Worm (Caenorhabditis elegans) whole organism, midembryonic: ENCODE results near the gene col-171.

Source experiments
- T22C8.4 ChIP-seq: fragments of 200-800 bp; sonication (Bioruptor generic); IDR thresholded peaks from 2 replicates; pipeline ENCODE4 v1.3.6; 2022; ENCODE audit warnings: missing genetic modification characterization, missing compliant biosample characterization
- tab-1 ChIP-seq: fragments of 200-800 bp; sonication (Bioruptor generic); IDR thresholded peaks from 2 replicates; pipeline ENCODE4 v1.3.6; 2022; ENCODE audit warnings: missing genetic modification characterization, missing compliant biosample characterization

DNA sequence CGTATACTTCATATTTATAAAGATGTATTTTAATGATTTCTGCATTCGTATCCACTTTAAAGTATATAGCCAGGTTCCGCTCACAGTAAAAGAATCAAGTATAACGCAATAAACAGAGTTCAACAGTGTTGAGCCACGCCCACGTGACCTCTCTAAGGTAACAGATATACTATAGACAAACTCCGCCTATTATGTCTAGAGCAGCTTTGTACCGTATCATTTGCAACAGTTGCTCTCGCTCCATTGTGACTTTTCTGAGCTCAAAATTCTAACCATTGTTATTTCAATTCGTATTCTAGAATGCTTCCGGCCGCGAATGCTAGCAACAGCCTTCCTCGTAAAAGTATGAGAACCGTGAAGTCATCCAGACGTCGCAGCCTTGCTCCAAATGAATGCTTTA lies 39.2 kb downstream of the col-171 start, which contains the start of gene C03B1.17:
- TF ChIP-seq T22C8.4 (GFP tag; lab: Robert Waterston, UW) (no peak), tab-1 (no peak)
